Fruit fly (Drosophila melanogaster): ENCODE data around the gene papi.

Gene papi

DNA sequence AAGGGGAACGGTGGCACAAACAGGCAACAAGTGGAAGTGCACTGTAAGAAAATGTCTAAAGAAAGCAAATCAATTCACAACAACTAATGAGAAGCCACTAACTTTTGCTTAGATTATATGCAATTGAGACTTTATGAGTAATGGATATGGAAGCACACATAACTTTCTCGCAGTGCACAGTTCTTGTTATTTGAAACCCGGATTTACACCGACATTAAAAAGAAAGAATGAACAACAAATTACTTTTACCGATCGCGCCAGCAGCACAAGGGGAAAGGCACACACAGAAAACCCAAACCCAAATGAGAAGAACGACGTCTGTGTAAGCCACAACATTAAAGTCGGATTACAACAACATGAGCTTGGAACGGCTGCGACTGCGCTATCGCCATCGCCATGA lies 31.4 kb upstream of the papi start (continued):
- TF ChIP-seq Dif (GFP tag; optimal IDR thresholded peaks at IDR 0.05; ENCODE audit: partially characterized antibody) (no peak), woc (GFP tag; optimal IDR thresholded peaks at IDR 0.05) (peak; percentile 32)

DNA sequence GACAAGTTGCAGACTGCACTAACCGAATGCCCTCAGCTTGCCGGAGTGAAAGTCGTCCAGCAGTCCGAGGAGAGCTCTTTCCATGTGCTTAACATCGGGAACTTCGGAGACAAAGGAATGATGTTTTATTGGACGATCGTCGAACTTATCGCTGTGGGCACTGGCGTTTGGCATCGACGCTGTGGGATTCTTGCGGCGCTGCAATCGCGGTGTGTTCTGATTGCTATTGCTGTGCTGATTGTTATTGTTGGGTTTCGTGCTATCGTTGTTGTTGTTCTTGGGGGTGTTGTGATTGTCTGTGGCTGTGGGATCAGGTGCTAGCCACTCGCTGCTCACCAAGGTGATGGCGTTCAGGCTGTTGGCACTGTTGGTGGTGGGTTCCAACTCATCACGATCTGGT lies 29.9 kb upstream of the papi start:
- TF ChIP-seq Dif (GFP tag; optimal IDR thresholded peaks at IDR 0.05; ENCODE audit: partially characterized antibody) (no peak), Dfd (GFP tag; optimal IDR thresholded peaks at IDR 0.05) (no peak), Rel (GFP tag; optimal IDR thresholded peaks at IDR 0.05) (no peak), Rel (tag; optimal IDR thresholded peaks at IDR 0.05) (peak; percentile 87), tai (GFP tag; optimal IDR thresholded peaks at IDR 0.05) (no peak), usp (GFP tag; optimal IDR thresholded peaks at IDR 0.05) (no peak), Hnf4 (GFP tag; optimal IDR thresholded peaks at IDR 0.05) (no peak), fru (GFP tag; optimal IDR thresholded peaks at IDR 0.05) (no peak), CG32264 (GFP tag; optimal IDR thresholded peaks at IDR 0.05) (no peak), rgr (GFP tag; optimal IDR thresholded peaks at IDR 0.05) (peak; percentile 11), h (GFP tag; optimal IDR thresholded peaks at IDR 0.05) (peak; percentile 18), Myc (optimal IDR thresholded peaks at IDR 0.05) (no peak), br (GFP tag; optimal IDR thresholded peaks at IDR 0.05) (no peak), HLH106 (tag; optimal IDR thresholded peaks at IDR 0.05) (no peak), CG9705 (GFP tag; optimal IDR thresholded peaks at IDR 0.05) (no peak), lola (GFP tag; optimal IDR thresholded peaks at IDR 0.05) (no peak)

DNA sequence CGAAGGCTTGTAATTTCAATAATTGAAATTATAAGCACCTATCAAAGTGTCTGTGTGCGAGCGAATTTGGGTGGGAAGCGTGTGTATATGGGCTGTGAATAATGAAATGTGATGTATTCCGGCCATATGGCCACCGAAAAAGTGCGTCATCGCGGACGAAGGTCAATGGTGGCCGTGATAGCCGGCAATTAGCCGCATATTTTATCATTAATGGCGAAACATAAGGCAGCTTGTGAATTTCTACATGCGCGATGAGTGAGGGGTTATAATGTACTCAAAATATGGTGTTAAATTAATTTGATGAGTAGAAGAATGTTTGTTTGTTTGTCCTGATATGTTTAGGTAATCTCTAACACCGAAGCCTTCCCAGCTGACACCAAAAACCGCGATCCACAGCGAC lies 29.1 kb upstream of the papi start:
- TF ChIP-seq Sp1 (GFP tag; optimal IDR thresholded peaks at IDR 0.05) (no peak), HLH106 (tag; optimal IDR thresholded peaks at IDR 0.05) (no peak), foxo (GFP tag; optimal IDR thresholded peaks at IDR 0.05) (no peak), usp (GFP tag; optimal IDR thresholded peaks at IDR 0.05) (no peak), Dif (GFP tag; optimal IDR thresholded peaks at IDR 0.05; ENCODE audit: partially characterized antibody) (no peak), Hr78 (GFP tag; optimal IDR thresholded peaks at IDR 0.05) (no peak), Myc (optimal IDR thresholded peaks at IDR 0.05) (no peak)

DNA sequence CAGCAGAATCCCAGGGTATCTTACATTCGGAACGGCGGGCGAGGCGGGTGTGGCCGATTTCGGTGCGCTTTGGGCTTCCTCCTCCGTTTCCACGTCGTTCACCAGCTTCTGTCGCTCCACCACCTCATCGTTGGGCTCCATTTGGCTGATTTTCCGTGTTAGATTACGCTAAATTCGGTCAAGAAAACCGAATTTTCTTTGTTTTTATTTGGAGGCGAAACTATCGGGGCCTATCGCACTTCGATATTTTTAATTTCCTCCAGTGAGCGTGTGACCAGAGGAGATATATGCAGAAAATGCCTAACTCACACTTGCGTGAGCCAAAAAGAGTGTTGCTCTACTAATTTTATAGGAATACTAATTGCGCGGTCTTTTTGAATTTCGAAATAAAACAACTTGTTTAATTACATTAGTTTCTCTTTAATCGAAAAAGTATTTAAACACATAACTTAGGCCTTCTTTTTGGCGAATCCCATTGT lies 28.4 kb upstream of the papi start, which contains the start of gene CG10874:
TSS of gene CG10874 (minus strand) at position 264 of the 479 bp plus-strand sequence.
- TF ChIP-seq CrebA (GFP tag; optimal IDR thresholded peaks at IDR 0.05; ENCODE audit: borderline replicate concordance), result no peak
- TF ChIP-seq lola (GFP tag; optimal IDR thresholded peaks at IDR 0.05), result no peak
- TF ChIP-seq N (GFP tag; optimal IDR thresholded peaks at IDR 0.05), result no peak
- no peak for TF ChIP-seq Dfd (GFP tag; optimal IDR thresholded peaks at IDR 0.05)
- TF ChIP-seq ey (GFP tag; optimal IDR thresholded peaks at IDR 0.05), result no peak
- TF ChIP-seq Vsx2 (GFP tag; optimal IDR thresholded peaks at IDR 0.05; ENCODE audit: partially characterized antibody), result peak; percentile 98
- TF ChIP-seq pan (optimal IDR thresholded peaks at IDR 0.05), result no peak
- no peak for TF ChIP-seq tai (GFP tag; optimal IDR thresholded peaks at IDR 0.05)
- TF ChIP-seq Hr78 (GFP tag; optimal IDR thresholded peaks at IDR 0.05), result no peak
- no peak for TF ChIP-seq brk (GFP tag; optimal IDR thresholded peaks at IDR 0.05)
- TF ChIP-seq Hr83 (GFP tag; optimal IDR thresholded peaks at IDR 0.05; ENCODE audit: poor library complexity, severe bottlenecking), result no peak
- TF ChIP-seq sv (GFP tag; optimal IDR thresholded peaks at IDR 0.05), result no peak
- no peak for TF ChIP-seq dmrt93B (GFP tag; optimal IDR thresholded peaks at IDR 0.05)
- TF ChIP-seq Rel (GFP tag; optimal IDR thresholded peaks at IDR 0.05), result no peak
- TF ChIP-seq Rel (tag; optimal IDR thresholded peaks at IDR 0.05), result peak; percentile 30
- no peak for TF ChIP-seq rgr (GFP tag; optimal IDR thresholded peaks at IDR 0.05)
- TF ChIP-seq Dif (GFP tag; optimal IDR thresholded peaks at IDR 0.05; ENCODE audit: partially characterized antibody), result peak; percentile 89
- no peak for TF ChIP-seq Jra (GFP tag; optimal IDR thresholded peaks at IDR 0.05)
- no peak for TF ChIP-seq fru (GFP tag; optimal IDR thresholded peaks at IDR 0.05)
- TF ChIP-seq CG9705 (GFP tag; optimal IDR thresholded peaks at IDR 0.05), result no peak
- TF ChIP-seq dl (GFP tag; optimal IDR thresholded peaks at IDR 0.05; ENCODE audit: insufficient read depth in 1 of 2, partially characterized antibody in 2 of 2), result peak in 1 of 2 experiments; percentile 58
- no peak for TF ChIP-seq Mio (GFP tag; optimal IDR thresholded peaks at IDR 0.05)

DNA sequence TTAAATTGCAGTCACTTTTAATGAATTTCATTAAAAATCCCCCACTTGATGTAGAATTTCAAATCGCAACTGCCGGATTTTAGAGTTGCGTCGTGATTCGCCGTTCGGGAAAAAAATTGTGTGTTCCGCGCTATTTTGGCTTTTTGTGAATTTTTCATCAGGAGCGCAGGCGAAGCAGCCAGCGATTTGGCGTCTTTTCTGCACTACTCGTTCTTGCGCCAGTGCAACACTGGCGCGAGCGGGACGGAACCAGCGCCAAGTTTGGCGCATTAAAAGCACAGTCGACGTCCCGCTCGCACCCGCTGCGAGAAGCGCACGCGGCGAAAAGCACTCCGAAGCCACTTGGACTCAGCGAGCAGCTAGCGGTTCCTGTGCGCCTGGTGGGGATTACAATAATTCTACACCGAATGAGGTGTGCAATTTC lies 27.2 kb upstream of the papi start:
- peak; percentile 23 for TF ChIP-seq fru (GFP tag; optimal IDR thresholded peaks at IDR 0.05)
- TF ChIP-seq OdsH (GFP tag; optimal IDR thresholded peaks at IDR 0.05), result peak; percentile 46
- peak; percentile 51 for TF ChIP-seq Sp1 (GFP tag; optimal IDR thresholded peaks at IDR 0.05)
- peak; percentile 94 for TF ChIP-seq Vsx2 (GFP tag; optimal IDR thresholded peaks at IDR 0.05; ENCODE audit: partially characterized antibody)
- TF ChIP-seq psq (GFP tag; optimal IDR thresholded peaks at IDR 0.05), result peak; percentile 13
- TF ChIP-seq Myc (optimal IDR thresholded peaks at IDR 0.05), result peak; percentile 44
- no peak for TF ChIP-seq woc (GFP tag; optimal IDR thresholded peaks at IDR 0.05)
- TF ChIP-seq Dif (GFP tag; optimal IDR thresholded peaks at IDR 0.05; ENCODE audit: partially characterized antibody), result peak; percentile 90
- TF ChIP-seq Rel (GFP tag; optimal IDR thresholded peaks at IDR 0.05), result no peak
- TF ChIP-seq Rel (tag; optimal IDR thresholded peaks at IDR 0.05), result peak; percentile 95
- no peak for TF ChIP-seq Hnf4 (GFP tag; optimal IDR thresholded peaks at IDR 0.05)
- TF ChIP-seq usp (GFP tag; optimal IDR thresholded peaks at IDR 0.05), result no peak
- peak; percentile 44 for TF ChIP-seq rgr (GFP tag; optimal IDR thresholded peaks at IDR 0.05)
- TF ChIP-seq HLH106 (tag; optimal IDR thresholded peaks at IDR 0.05), result peak; percentile 55
- peak; percentile 55 for TF ChIP-seq Hr83 (GFP tag; optimal IDR thresholded peaks at IDR 0.05; ENCODE audit: poor library complexity, severe bottlenecking)
- no peak for TF ChIP-seq sv (GFP tag; optimal IDR thresholded peaks at IDR 0.05)
- peak; percentile 40 to 86 for TF ChIP-seq dl (GFP tag; optimal IDR thresholded peaks at IDR 0.05; ENCODE audit: insufficient read depth in 1 of 2, partially characterized antibody in 2 of 2)
- peak; percentile 32 for TF ChIP-seq CG9705 (GFP tag; optimal IDR thresholded peaks at IDR 0.05)
- TF ChIP-seq dmrt93B (GFP tag; optimal IDR thresholded peaks at IDR 0.05), result peak; percentile 18
- peak; percentile 76 for TF ChIP-seq CrebA (GFP tag; optimal IDR thresholded peaks at IDR 0.05; ENCODE audit: borderline replicate concordance)
- peak; percentile 1 to 13 for TF ChIP-seq foxo (GFP tag; optimal IDR thresholded peaks at IDR 0.05)
- TF ChIP-seq h (GFP tag; optimal IDR thresholded peaks at IDR 0.05), result peak; percentile 83
- TF ChIP-seq Dfd (GFP tag; optimal IDR thresholded peaks at IDR 0.05), result no peak
- no peak for TF ChIP-seq jim (GFP tag; optimal IDR thresholded peaks at IDR 0.05)
- TF ChIP-seq br (GFP tag; optimal IDR thresholded peaks at IDR 0.05), result peak; percentile 9
- TF ChIP-seq GATAd (GFP tag; optimal IDR thresholded peaks at IDR 0.05), result no peak
